Worm (Caenorhabditis elegans) whole organism, young adult: ENCODE data around the gene irk-1.
A peak's percentile ranks its signal among the peaks of the same experiment; 100 is the strongest.

ENCODE experiments used
- F22D6.2 ChIP-seq: sonication (generic microtip); optimal IDR thresholded peaks from 2 replicates; lab custom pipeline; 2016; ENCODE audit warnings: mild to moderate bottlenecking, missing genetic modification characterization, missing compliant biosample characterization
- F33H1.4 ChIP-seq: fragments of 200-800 bp; sonication (Bioruptor generic); IDR thresholded peaks from 2 replicates; pipeline ENCODE4 v1.3.6; 2022; ENCODE audit warnings: missing genetic modification reagents, missing genetic modification characterization, missing compliant biosample characterization
- F49E8.2 ChIP-seq: sonication (generic microtip); optimal IDR thresholded peaks from 3 replicates; lab custom pipeline; 2017; ENCODE audit warnings: missing genetic modification characterization, mild to moderate bottlenecking, missing compliant biosample characterization, antibody characterized with exemption, moderate library complexity; ENCODE audit not compliant: insufficient read depth
- F52B5.7 ChIP-seq: sonication (generic microtip); optimal IDR thresholded peaks from 2 replicates; lab custom pipeline; 2016; ENCODE audit warnings: mild to moderate bottlenecking, missing genetic modification characterization, missing compliant biosample characterization
- F57A8.1 ChIP-seq: fragments of 200-800 bp; sonication (Bioruptor generic); optimal IDR thresholded peaks from 2 replicates; lab custom pipeline; 2018; ENCODE audit warnings: mild to moderate bottlenecking, missing genetic modification characterization, moderate library complexity, missing compliant biosample characterization
- K11D2.4 ChIP-seq: fragments of 200-800 bp; sonication (Bioruptor generic); IDR thresholded peaks from 2 replicates; pipeline ENCODE4 v1.3.6; 2022; ENCODE audit warnings: missing genetic modification reagents, missing genetic modification characterization, missing compliant biosample characterization
- K12H6.12 ChIP-seq: fragments of 200-800 bp; sonication (Bioruptor generic); optimal IDR thresholded peaks from 2 replicates; lab custom pipeline; 2018; ENCODE audit warnings: mild to moderate bottlenecking, missing genetic modification characterization, missing compliant biosample characterization
- Y53F4B.3 ChIP-seq: fragments of 200-800 bp; sonication (Bioruptor generic); IDR thresholded peaks from 2 replicates; pipeline ENCODE4 v1.3.6; 2022; ENCODE audit warnings: missing genetic modification reagents, missing genetic modification characterization, missing compliant biosample characterization
- Y79H2A.3 ChIP-seq: fragments of 200-800 bp; sonication (Bioruptor generic); conservative IDR thresholded peaks from 2 replicates; pipeline ENCODE4 v1.3.6; 2022; ENCODE audit warnings: missing genetic modification reagents, missing genetic modification characterization, missing compliant biosample characterization
- Y95B8A.8 ChIP-seq: fragments of 200-800 bp; sonication (Bioruptor generic); IDR thresholded peaks from 2 replicates; pipeline ENCODE4 v1.3.6; 2022; ENCODE audit warnings: missing genetic modification reagents, missing genetic modification characterization, missing compliant biosample characterization
- aptf-3 ChIP-seq: fragments of 200-800 bp; sonication (Bioruptor generic); IDR thresholded peaks from 2 replicates; pipeline ENCODE4 v1.3.6; 2022; ENCODE audit warnings: missing genetic modification characterization, missing compliant biosample characterization
- attf-3 ChIP-seq: fragments of 200-800 bp; sonication (Bioruptor generic); conservative IDR thresholded peaks from 2 replicates; pipeline ENCODE4 v1.3.6; 2022; ENCODE audit warnings: missing genetic modification reagents, missing genetic modification characterization, missing compliant biosample characterization
- bed-2 ChIP-seq: fragments of 200-800 bp; sonication (Bioruptor generic); IDR thresholded peaks from 2 replicates; pipeline ENCODE4 v1.3.6; 2022; ENCODE audit warnings: missing genetic modification reagents, missing genetic modification characterization, missing compliant biosample characterization
- ceh-100 ChIP-seq: fragments of 200-800 bp; sonication (Bioruptor generic); IDR thresholded peaks from 2 replicates; pipeline ENCODE4 v1.3.6; 2022; ENCODE audit warnings: missing genetic modification reagents, missing genetic modification characterization, missing compliant biosample characterization
- ceh-58 ChIP-seq: fragments of 200-800 bp; sonication (Bioruptor generic); IDR thresholded peaks from 2 replicates; pipeline ENCODE4 v1.3.6; 2022; ENCODE audit warnings: missing genetic modification characterization, missing compliant biosample characterization
- ceh-79 ChIP-seq: sonication (generic microtip); optimal IDR thresholded peaks from 2 replicates; lab custom pipeline; 2017; ENCODE audit warnings: mild to moderate bottlenecking, missing genetic modification characterization, missing compliant biosample characterization
- dpff-1 ChIP-seq: sonication (generic microtip); optimal IDR thresholded peaks from 2 replicates; lab custom pipeline; 2017; ENCODE audit warnings: mild to moderate bottlenecking, missing genetic modification characterization, missing compliant biosample characterization
- him-1 ChIP-seq: sonication (generic microtip); optimal IDR thresholded peaks from 2 replicates; lab custom pipeline; 2016; ENCODE audit warnings: missing genotype, missing genetic modification reagents, missing genetic modification characterization, missing compliant biosample characterization
- hlh-12 ChIP-seq: sonication (generic microtip); optimal IDR thresholded peaks from 2 replicates; lab custom pipeline; 2016; ENCODE audit warnings: missing genetic modification characterization, missing compliant biosample characterization
- hmg-20 ChIP-seq: fragments of 200-800 bp; sonication (Bioruptor generic); IDR thresholded peaks from 2 replicates; pipeline ENCODE4 v1.3.6; 2022; ENCODE audit warnings: missing genetic modification reagents, missing genetic modification characterization, missing compliant biosample characterization
- let-526 ChIP-seq: fragments of 200-800 bp; sonication (Bioruptor generic); IDR thresholded peaks from 2 replicates; pipeline ENCODE4 v1.3.6; 2022; ENCODE audit warnings: missing genetic modification reagents, missing genetic modification characterization, missing compliant biosample characterization
- let-607 ChIP-seq, 2 experiments: fragments of 200-800 bp in 1 of 2; sonication (Bioruptor generic) in 1 of 2; sonication (generic microtip) in 1 of 2; optimal IDR thresholded peaks; 2 replicates each; lab custom pipeline; 2016 to 2018; ENCODE audit warnings: mild to moderate bottlenecking in 2 of 2, missing compliant biosample characterization in 2 of 2, missing genetic modification characterization in 2 of 2, moderate library complexity in 2 of 2, missing genotype in 1 of 2
- lin-26 ChIP-seq: fragments of 200-800 bp; sonication (Bioruptor generic); IDR thresholded peaks from 2 replicates; pipeline ENCODE4 v1.3.6; 2022; ENCODE audit warnings: missing genetic modification reagents, missing genetic modification characterization, missing compliant biosample characterization
- lin-35 ChIP-seq, 3 experiments: fragments of 150-350 bp in 2 of 3; sonication (generic microtip) in 1 of 3; optimal IDR thresholded peaks; 2 replicates each; lab custom pipeline; 2014 to 2018; ENCODE audit warnings: missing biosample characterization in 3 of 3, missing genetic modification characterization in 3 of 3, missing genetic modification reagents in 3 of 3
- lir-1 ChIP-seq: fragments of 200-800 bp; sonication (Bioruptor generic); conservative IDR thresholded peaks from 2 replicates; pipeline ENCODE4 v1.3.6; 2022; ENCODE audit warnings: missing genetic modification reagents, missing genetic modification characterization, missing compliant biosample characterization
- lsl-1 ChIP-seq: fragments of 200-800 bp; sonication (Bioruptor generic); optimal IDR thresholded peaks from 2 replicates; lab custom pipeline; 2018; ENCODE audit warnings: mild to moderate bottlenecking, missing genetic modification characterization, moderate library complexity, missing compliant biosample characterization
- lsy-27 ChIP-seq: sonication (generic microtip); optimal IDR thresholded peaks from 2 replicates; lab custom pipeline; 2017; ENCODE audit warnings: missing genetic modification characterization, mild to moderate bottlenecking, missing compliant biosample characterization, antibody characterized with exemption, missing genotype, borderline replicate concordance; ENCODE audit not compliant: insufficient read depth
- madf-6 ChIP-seq: fragments of 200-800 bp; sonication (Bioruptor generic); IDR thresholded peaks from 2 replicates; pipeline ENCODE4 v1.3.6; 2022; ENCODE audit warnings: missing genetic modification reagents, missing genetic modification characterization, missing compliant biosample characterization
- nfya-2 ChIP-seq: fragments of 200-800 bp; sonication (Bioruptor generic); IDR thresholded peaks from 2 replicates; pipeline ENCODE4 v1.3.6; 2022; ENCODE audit warnings: missing genetic modification reagents, missing genetic modification characterization, missing compliant biosample characterization
- nhr-120 ChIP-seq: fragments of 200-800 bp; sonication (Bioruptor generic); IDR thresholded peaks from 2 replicates; pipeline ENCODE4 v1.3.6; 2022; ENCODE audit warnings: missing genetic modification characterization, missing compliant biosample characterization
- nhr-27 ChIP-seq: fragments of 200-800 bp; sonication (Bioruptor generic); optimal IDR thresholded peaks from 2 replicates; lab custom pipeline; 2018; ENCODE audit warnings: mild to moderate bottlenecking, missing genetic modification characterization, moderate library complexity, missing compliant biosample characterization
- nhr-80 ChIP-seq: sonication (generic microtip); optimal IDR thresholded peaks from 2 replicates; lab custom pipeline; 2016; ENCODE audit warnings: missing genetic modification characterization, missing compliant biosample characterization
- pbrm-1 ChIP-seq: fragments of 200-800 bp; sonication (Bioruptor generic); IDR thresholded peaks from 2 replicates; pipeline ENCODE4 v1.3.6; 2022; ENCODE audit warnings: missing genetic modification reagents, missing genetic modification characterization, missing compliant biosample characterization
- pha-4 ChIP-seq: fragments of 150-350 bp; sonication (generic microtip); optimal IDR thresholded peaks from 2 replicates; lab custom pipeline; 2014; ENCODE audit warnings: missing biosample characterization, missing genetic modification reagents, missing genetic modification characterization
- sea-2 ChIP-seq: fragments of 200-800 bp; sonication (Bioruptor generic); IDR thresholded peaks from 2 replicates; pipeline ENCODE4 v1.3.6; 2022; ENCODE audit warnings: missing genetic modification characterization, missing compliant biosample characterization
- snpc-3.4 ChIP-seq: sonication (generic microtip); optimal IDR thresholded peaks from 2 replicates; lab custom pipeline; 2017; ENCODE audit warnings: missing genetic modification characterization, mild to moderate bottlenecking, missing compliant biosample characterization, antibody characterized with exemption, moderate library complexity, missing genotype, missing genetic modification reagents
- snpc-4 ChIP-seq, 5 experiments: fragments of 150-350 bp in 1 of 5; sonication (generic microtip) in 4 of 5; optimal IDR thresholded peaks; 2 replicates each; lab custom pipeline; 2014 to 2018; ENCODE audit warnings: missing genetic modification characterization in 5 of 5, missing biosample characterization in 3 of 5, antibody characterized with exemption in 2 of 5, mild to moderate bottlenecking in 2 of 5, missing compliant biosample characterization in 2 of 5, missing genotype in 2 of 5, moderate library complexity in 2 of 5, missing genetic modification reagents in 1 of 5
- sptf-2 ChIP-seq: fragments of 200-800 bp; sonication (Bioruptor generic); optimal IDR thresholded peaks from 2 replicates; lab custom pipeline; 2018; ENCODE audit warnings: mild to moderate bottlenecking, missing genetic modification characterization, missing compliant biosample characterization
- tbx-9 ChIP-seq: sonication (generic microtip); optimal IDR thresholded peaks from 2 replicates; lab custom pipeline; 2016; ENCODE audit warnings: borderline replicate concordance, missing genetic modification characterization, inconsistent platforms, missing compliant biosample characterization
- tlf-1 ChIP-seq: fragments of 200-800 bp; sonication (Bioruptor generic); optimal IDR thresholded peaks from 2 replicates; lab custom pipeline; 2018; ENCODE audit warnings: mild to moderate bottlenecking, missing genetic modification characterization, missing compliant biosample characterization
- zim-3 ChIP-seq: sonication (generic microtip); optimal IDR thresholded peaks from 2 replicates; lab custom pipeline; 2017; ENCODE audit warnings: mild to moderate bottlenecking, missing genetic modification characterization, moderate library complexity, missing compliant biosample characterization
- ztf-26 ChIP-seq: sonication (generic microtip); optimal IDR thresholded peaks from 2 replicates; lab custom pipeline; 2017; ENCODE audit warnings: missing genetic modification characterization, missing compliant biosample characterization
- ztf-28 ChIP-seq: fragments of 200-800 bp; sonication (Bioruptor generic); IDR thresholded peaks from 2 replicates; pipeline ENCODE4 v1.3.6; 2022; ENCODE audit warnings: missing genetic modification reagents, missing genetic modification characterization, missing compliant biosample characterization
- ztf-3 ChIP-seq: fragments of 200-800 bp; sonication (Bioruptor generic); optimal IDR thresholded peaks from 2 replicates; lab custom pipeline; 2018; ENCODE audit warnings: mild to moderate bottlenecking, missing genetic modification characterization, missing compliant biosample characterization
- ztf-6 ChIP-seq: fragments of 200-800 bp; sonication (Bioruptor generic); IDR thresholded peaks from 2 replicates; pipeline ENCODE4 v1.3.6; 2022; ENCODE audit warnings: missing genetic modification reagents, missing genetic modification characterization, missing compliant biosample characterization

Gene irk-1

ce11 chrX:6737329-6738008 lies 40.4 kb downstream of the irk-1 start (continued):
- TF ChIP-seq F52B5.7 (tag; lab: Kevin White, UChicago) (no peak), dpff-1 (tag; lab: Kevin White, UChicago) (no peak), ceh-58 (GFP tag; lab: Robert Waterston, UW) (no peak), lin-26 (GFP tag; lab: Robert Waterston, UW) (no peak), hlh-12 (tag; lab: Kevin White, UChicago) (no peak), F49E8.2 (tag; lab: Kevin White, UChicago) (no peak), K12H6.12 (tag; lab: Kevin White, UChicago) (peak; percentile 63), let-526 (GFP tag; lab: Robert Waterston, UW) (peak; percentile 90; the same call in 1 of the 2 replicates), lsl-1 (GFP tag; lab: Kevin White, UChicago) (no peak), nhr-27 (tag; lab: Kevin White, UChicago) (no peak), sptf-2 (GFP tag; lab: Kevin White, UChicago) (no peak), bed-2 (GFP tag; lab: Robert Waterston, UW) (no peak), pbrm-1 (GFP tag; lab: Robert Waterston, UW) (no peak), madf-6 (GFP tag; lab: Robert Waterston, UW) (no peak), tbx-9 (tag; lab: Kevin White, UChicago) (no peak), let-607 (tag; optimal IDR thresholded peaks at IDR 0.05; lab: Kevin White, UChicago) (peak; percentile 4 to 76), F22D6.2 (tag; lab: Kevin White, UChicago) (peak; percentile 89), K11D2.4 (GFP tag; lab: Robert Waterston, UW) (peak; percentile 90; the same call in 1 of the 2 replicates), ztf-6 (GFP tag; lab: Robert Waterston, UW) (no peak), ceh-100 (GFP tag; lab: Robert Waterston, UW) (no peak), him-1 (tag; lab: Kevin White, UChicago) (no peak), snpc-3.4 (tag; lab: Kevin White, UChicago) (no peak), nhr-120 (GFP tag; lab: Robert Waterston, UW) (no peak), lin-35 (GFP tag; optimal IDR thresholded peaks at IDR 0.05; lab: Kevin White, UChicago) (peak in 1 of 3 experiments; percentile 63), ztf-28 (GFP tag; lab: Robert Waterston, UW) (no peak), lir-1 (GFP tag; lab: Robert Waterston, UW) (peak; percentile 61), pha-4 (tag; lab: Kevin White, UChicago) (no peak), nhr-80 (tag; lab: Kevin White, UChicago) (peak; percentile 77), nfya-2 (no peak), aptf-3 (GFP tag; lab: Robert Waterston, UW) (no peak), zim-3 (tag; lab: Kevin White, UChicago) (no peak), ztf-26 (tag; lab: Kevin White, UChicago) (peak; percentile 88)

- no peak for TF ChIP-seq sea-2 (GFP tag; lab: Robert Waterston, UW)
- TF ChIP-seq ceh-79 (tag; lab: Kevin White, UChicago), result no peak
- TF ChIP-seq lsy-27 (tag; lab: Kevin White, UChicago), result no peak
- TF ChIP-seq Y95B8A.8, result no peak
- no peak for TF ChIP-seq F57A8.1
- TF ChIP-seq hmg-20 (GFP tag; lab: Robert Waterston, UW), result no peak
- no peak for TF ChIP-seq Y79H2A.3 (GFP tag; lab: Robert Waterston, UW)
- TF ChIP-seq F33H1.4 (GFP tag; lab: Robert Waterston, UW), result no peak
- TF ChIP-seq attf-3 (GFP tag; lab: Robert Waterston, UW), result no peak
- no peak for TF ChIP-seq ztf-3 (GFP tag; lab: Kevin White, UChicago)
- TF ChIP-seq Y53F4B.3 (GFP tag; lab: Robert Waterston, UW), result no peak
- no peak for TF ChIP-seq tlf-1 (GFP tag; lab: Kevin White, UChicago)
- no peak for TF ChIP-seq dpff-1 (tag; lab: Kevin White, UChicago)
- no peak for TF ChIP-seq snpc-4 (GFP tag; optimal IDR thresholded peaks at IDR 0.05; lab: Kevin White, UChicago)
- no peak for TF ChIP-seq snpc-4 (tag; optimal IDR thresholded peaks at IDR 0.05; lab: Kevin White, UChicago)
- no peak for TF ChIP-seq aptf-3 (GFP tag; lab: Robert Waterston, UW)
Measured at ce11 chrX:6736358-6736991, 41.4 kb downstream of the irk-1 start.
